Worm (Caenorhabditis elegans) whole organism, L4/young adult: ENCODE results near the gene F11D11.21.
A peak's percentile ranks its signal among the peaks of the same experiment; 100 is the strongest.

ENCODE experiments used
- W03F9.2 ChIP-seq: fragments of 150-350 bp; optimal IDR thresholded peaks from 2 replicates; lab custom pipeline; 2014; ENCODE audit warnings: missing biosample characterization, missing genetic modification characterization
- dao-5 ChIP-seq: sonication (generic microtip); optimal IDR thresholded peaks from 2 replicates; lab custom pipeline; 2016; ENCODE audit warnings: missing genotype, missing genetic modification characterization, moderate library complexity, missing compliant biosample characterization
- him-1 ChIP-seq: sonication (generic microtip); optimal IDR thresholded peaks from 2 replicates; lab custom pipeline; 2016; ENCODE audit warnings: missing genotype, missing genetic modification reagents, missing genetic modification characterization, missing compliant biosample characterization

F11D11.21 gene

DNA sequence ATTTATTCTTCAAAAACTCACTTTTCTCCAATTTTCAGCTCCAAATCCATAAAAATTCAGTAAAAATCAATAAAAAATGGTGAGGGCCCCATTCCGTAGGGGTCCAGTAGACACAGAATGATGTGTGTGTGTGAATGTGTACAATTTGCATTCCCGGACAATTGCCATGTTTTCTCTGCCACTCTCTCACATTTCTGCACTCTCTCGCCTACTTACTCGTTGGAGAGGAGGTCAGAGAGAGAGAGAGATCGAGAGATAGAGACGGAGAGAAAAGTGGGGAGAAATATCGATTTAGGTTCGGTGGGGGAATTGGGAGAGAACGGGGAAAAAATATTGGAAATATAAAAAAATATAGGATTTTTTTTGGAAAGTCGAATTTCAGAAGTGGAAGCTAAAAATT is 26.7 kb downstream of the F11D11.21 start:
- TF ChIP-seq him-1 (tag; lab: Kevin White, UChicago) (no peak), W03F9.2 (peak; percentile 58)

DNA sequence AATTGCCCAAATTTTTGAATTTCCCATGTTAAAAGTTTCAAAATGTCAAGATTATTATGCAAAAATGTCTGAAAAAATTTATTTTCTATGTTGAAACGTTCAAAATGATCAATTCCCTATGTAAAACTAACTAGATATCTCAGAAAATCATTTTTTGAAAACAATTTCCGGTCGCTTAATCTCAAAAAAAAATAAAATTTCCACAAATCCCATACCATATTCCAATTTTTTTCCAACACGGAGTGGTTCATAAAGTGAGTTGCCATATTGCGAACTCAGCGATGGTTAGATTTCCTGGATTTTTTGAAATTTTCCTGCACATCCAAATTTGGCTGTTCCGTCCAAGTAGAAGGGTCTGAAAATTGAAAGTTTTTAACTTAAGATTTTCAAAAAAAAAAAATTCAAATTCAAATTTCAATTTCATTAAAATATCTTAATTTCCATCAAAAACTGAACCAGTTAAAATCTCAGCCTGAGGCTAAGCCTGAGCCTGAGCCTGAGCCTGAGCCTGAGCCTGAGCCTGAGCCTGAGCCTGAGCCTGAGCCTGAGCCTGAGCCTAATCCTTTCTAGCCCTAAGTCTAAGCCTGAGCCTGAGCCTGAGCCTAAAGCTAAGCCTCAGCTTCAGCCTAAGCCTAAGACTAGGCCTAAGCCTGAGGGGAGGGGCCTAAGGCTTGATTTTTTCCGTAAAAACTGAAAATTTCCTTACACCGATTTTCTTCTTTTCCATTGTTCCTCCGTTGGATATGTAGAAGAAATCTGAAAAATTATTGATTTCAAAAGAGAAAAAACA is 27.6 kb downstream of the F11D11.21 start:
- no peak for TF ChIP-seq him-1 (tag; lab: Kevin White, UChicago)
- no peak for TF ChIP-seq W03F9.2
- no peak for TF ChIP-seq dao-5 (tag; lab: Kevin White, UChicago)

DNA sequence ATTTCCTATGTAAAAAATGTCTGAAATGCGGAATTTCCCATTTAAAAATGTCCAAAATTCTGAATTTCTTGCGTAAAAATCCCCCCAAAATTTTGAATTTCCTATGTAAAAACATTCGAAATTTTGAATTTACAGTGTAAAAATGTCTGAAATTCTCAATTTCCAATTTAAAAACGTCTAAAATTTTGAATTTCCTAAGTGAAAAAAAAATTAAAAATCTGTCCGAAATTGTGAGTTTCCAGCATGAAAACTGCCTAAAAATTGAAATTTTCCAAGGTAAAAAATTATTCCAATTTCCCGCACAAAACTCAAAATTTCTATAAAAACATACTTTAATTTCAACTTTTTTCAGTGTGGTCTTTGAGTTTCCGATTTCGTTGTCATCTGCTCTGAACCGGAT is 28.5 kb downstream of the F11D11.21 start:
- no peak for TF ChIP-seq W03F9.2
- TF ChIP-seq dao-5 (tag; lab: Kevin White, UChicago) = no peak
- no peak for TF ChIP-seq him-1 (tag; lab: Kevin White, UChicago)

DNA sequence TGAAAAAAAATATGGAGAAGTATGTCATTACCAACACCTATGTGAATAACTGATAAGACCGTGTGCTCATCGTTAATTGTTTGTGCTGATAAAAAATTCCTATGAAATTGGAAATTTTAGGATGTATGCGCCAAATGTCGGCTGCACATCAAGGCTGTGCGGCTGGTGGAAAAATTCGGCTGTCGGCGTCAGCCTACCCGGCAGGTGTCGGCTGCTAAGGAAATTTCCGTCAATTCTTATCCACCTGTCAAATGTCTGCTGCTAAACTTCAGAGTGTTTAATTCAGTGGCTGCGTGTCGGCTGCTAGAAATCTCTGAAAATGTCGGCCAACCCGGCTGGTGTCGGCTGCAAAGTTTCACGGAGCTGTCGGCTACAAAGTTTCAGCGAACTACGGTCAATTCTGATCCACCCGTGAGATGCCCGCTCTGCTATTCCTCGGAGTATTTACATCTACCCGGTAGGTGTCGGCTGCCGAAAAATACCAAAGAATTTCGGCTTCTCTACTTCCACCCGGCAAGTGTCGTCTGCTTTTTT is 30.3 kb downstream of the F11D11.21 start, which contains the start of gene Y17D7C.2:
TSS of gene Y17D7C.2 (minus strand) at position 32 of the 534 bp plus-strand sequence.
- TF ChIP-seq him-1 (tag; lab: Kevin White, UChicago) (no peak), dao-5 (tag; lab: Kevin White, UChicago) (no peak), W03F9.2 (no peak)

DNA sequence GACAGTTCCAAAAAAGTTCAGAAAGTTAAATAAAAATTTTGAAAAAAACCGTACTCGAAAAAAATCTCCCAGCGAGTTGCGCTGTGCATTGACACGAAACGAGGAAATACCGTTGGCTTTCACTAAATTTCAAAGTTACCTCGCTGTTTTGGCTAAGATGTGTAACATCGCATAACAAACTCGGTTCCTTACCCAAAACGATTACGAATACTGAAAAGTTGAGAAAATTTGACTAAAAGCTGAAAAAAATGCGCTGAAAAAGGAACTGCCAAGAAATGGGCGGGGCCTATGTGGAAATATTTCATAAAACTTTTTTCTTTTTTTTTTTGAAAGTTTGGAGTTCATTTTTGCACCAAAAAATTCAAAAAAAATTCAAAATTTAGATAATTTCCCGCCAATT is 30.9 kb downstream of the F11D11.21 start:
- TF ChIP-seq W03F9.2 (no peak), him-1 (tag; lab: Kevin White, UChicago) (no peak), dao-5 (tag; lab: Kevin White, UChicago) (no peak)

DNA sequence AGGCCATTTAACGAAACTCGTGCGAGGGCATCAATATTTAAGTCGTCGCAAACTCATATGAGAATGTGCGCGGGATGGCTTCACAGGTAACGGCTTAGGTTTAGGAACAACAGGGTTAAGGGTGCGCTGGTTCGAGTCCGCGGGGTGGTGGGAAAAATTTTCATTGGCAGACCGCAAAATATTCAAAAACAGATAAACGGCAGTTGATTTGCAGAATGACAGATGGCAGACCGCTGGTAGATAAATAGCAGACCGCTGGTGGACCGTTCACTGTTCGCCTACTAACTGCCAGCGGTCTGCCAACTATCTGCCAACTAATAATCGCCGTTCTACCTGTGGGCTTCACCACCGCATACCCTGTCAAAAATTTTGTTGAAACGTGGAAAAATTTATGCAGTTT is 38.2 kb downstream of the F11D11.21 start:
- TF ChIP-seq him-1 (tag; lab: Kevin White, UChicago) (no peak), W03F9.2 (no peak), dao-5 (tag; lab: Kevin White, UChicago) (no peak)

DNA sequence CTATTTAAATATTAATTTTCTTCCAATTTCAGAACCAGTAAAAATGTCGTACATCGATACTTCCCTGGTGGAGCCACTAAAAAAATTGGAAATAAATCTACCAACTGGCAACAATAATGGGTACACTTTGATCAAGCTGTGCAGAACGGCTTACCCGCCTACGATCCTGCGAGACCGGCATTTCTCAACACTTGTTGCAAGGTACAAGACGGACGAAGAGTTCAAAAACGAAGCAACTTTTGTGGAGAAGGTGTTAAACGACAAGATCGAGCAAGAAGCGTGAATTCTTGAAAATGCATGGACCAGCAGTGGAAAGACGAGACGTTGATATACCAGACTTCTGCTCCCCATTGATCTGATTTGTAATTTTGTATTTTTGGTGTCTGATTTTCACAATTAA is 39.0 kb downstream of the F11D11.21 start:
- TF ChIP-seq him-1 (tag; lab: Kevin White, UChicago) (no peak), dao-5 (tag; lab: Kevin White, UChicago) (no peak), W03F9.2 (no peak)

DNA sequence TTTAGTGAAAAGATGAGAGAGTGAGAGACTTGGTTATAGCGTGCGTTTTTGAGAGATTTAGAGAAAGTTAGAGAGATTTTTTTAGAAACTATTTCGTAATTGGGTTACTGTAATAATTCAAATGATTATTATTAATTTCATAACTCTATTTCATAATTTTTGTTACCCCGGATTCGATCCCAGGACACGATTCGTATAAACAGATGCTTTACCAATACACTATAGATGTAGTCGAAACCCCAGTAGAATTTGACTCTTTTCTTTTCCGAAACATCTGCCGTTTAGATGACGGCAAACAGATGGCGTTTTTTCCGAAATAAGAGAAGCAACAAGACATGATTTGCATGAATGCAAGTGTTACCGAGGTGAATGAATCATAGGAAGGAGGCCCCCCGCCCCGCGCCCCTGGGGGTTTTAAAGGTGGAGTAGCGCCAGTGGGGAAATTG is 40.3 kb downstream of the F11D11.21 start:
- TF ChIP-seq him-1 (tag; lab: Kevin White, UChicago) (no peak), W03F9.2 (no peak), dao-5 (tag; lab: Kevin White, UChicago) (no peak)

DNA sequence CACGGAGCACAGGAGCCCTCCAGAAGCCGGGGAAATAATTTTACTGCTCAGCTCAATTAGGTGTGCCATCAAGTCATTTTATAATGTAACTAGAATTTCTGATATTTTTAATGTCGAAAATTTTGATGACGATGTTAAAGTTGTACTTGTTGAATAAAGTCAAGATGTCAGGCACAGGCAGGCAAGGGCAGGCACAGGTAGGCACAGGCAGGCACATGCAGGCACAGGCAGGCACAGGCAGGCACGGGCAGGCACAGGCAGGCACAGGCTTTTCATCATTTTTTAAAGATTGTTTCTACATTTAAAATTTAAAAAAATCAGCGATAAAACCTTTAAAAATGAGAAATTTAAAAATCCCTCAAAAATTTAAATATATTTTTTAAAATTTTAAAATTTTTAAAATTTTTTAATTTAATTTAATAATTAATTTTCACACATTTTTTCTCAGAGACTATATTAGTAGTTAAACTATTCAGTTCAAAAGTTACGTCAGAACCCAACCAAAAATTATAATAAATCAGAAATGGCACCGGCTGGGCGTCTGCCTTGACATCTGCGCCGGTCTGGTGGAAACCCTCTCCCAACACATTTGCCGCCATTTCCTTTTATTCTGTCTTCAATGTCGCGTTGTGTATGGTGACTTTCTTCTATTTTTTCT is 41.0 kb downstream of the F11D11.21 start, which contains the start of gene Y17D7C.6:
TSS of gene Y17D7C.6 (plus strand) at position 608 of the 658 bp plus-strand sequence.
- TF ChIP-seq him-1 (tag; lab: Kevin White, UChicago) = no peak
- TF ChIP-seq W03F9.2 = no peak
- TF ChIP-seq dao-5 (tag; lab: Kevin White, UChicago) = no peak

DNA sequence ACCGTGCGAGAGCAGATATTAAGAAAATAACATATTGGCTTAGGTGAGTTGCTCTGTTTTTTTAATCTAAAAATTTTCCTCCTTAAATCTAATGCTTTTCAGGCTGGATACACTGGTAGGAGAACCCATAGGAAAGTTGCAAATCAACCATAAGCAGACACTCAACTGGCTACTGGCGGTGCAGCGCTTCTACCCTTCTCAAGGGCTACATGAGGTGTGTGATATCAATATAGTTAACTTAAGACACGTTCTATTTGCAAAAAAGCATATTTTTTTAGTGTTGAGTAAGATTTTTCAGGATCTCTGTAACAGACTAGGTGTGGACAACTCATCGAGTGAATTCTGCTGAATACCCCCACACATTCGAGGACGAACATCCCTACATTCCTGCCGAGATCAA is 42.3 kb downstream of the F11D11.21 start:
- TF ChIP-seq dao-5 (tag; lab: Kevin White, UChicago) (no peak), him-1 (tag; lab: Kevin White, UChicago) (no peak), W03F9.2 (no peak)

DNA sequence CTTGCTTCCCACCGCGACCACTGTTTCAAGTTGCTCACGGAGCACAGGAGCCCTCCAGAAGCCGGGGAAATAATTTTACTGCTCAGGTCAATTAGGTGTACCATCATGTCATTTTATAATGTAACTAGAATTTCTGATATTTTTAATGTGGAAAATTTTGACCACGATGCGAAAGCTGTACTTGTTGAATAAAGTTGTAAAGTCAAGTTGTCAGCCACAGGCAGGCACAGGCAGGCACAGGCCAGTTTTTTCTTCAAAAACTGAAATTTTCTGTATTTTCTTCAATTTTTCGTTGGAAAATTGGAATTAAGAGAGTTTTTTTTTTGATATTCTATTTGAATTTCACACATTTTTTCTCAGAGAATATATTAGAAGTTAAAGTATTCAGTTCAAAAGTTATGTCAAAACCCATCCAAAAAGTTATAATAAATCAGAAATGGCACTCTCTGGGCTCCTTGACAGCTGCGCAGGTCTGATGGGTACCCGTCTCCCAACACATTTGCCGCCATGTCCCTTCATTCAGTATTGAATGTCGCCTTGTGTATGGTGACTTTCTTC is 44.2 kb downstream of the F11D11.21 start, which contains the start of gene Y17D7C.1:
TSS of gene Y17D7C.1 (plus strand) at position 508 of the 558 bp plus-strand sequence.
- no peak for TF ChIP-seq him-1 (tag; lab: Kevin White, UChicago)

DNA sequence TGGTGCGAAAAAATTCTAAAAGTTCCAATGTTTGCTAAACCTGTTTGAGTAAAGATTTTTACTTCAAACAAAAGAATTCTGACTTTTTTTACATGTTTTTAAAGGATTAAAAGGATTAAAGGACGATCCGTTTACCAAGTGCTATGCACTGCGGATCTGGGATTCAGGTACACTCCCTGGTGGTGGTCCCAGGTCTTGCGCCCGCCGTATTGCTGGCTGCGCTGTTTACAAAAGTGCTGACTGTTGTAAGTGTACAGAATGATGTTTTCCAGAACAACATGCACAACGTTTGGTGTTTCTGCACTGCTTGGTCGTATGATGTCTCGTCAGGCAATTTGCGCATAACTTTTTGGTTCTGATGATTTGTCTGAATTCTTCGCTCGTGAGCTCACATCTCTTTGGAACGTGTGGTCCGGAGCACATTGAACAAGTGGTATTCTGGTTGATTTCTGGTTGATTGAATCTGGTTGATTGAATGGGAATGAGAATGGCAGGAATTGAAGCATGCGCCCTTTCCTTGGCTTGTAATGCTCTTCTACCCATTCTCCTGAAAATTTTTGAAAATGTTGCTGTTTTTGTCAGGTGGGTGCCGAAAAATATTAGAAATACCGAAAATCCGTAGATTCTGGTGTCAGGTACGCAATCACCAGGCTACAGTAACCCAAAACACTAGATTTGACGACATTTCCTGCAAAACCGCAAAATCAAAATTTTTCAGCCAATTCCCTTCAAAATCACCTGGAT is 44.9 kb downstream of the F11D11.21 start:
- TF ChIP-seq W03F9.2 = no peak
- no peak for TF ChIP-seq him-1 (tag; lab: Kevin White, UChicago)
- no peak for TF ChIP-seq dao-5 (tag; lab: Kevin White, UChicago)

DNA sequence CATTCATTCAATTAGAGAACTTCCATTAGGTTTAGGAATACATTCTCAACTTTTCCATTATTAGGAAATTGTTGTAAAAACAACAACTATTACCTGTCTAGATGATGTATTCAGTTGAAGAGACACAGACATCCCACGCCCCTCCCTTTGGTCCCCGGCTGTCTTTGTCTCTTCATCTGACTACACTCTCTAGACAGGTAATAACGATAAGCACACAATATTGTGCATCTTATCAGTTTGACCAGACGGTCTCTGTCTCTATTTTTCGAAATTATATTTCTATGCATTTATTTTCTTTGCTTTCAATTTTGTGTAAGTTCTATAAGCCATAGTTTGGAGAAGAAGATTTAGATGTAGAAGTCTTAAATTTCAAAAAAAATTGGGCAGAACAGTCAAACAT is 49.0 kb downstream of the F11D11.21 start, which contains the start of gene Y69H2.9:
TSS of gene Y69H2.9 (plus strand) at position 233 of the 400 bp plus-strand sequence.
- TF ChIP-seq dao-5 (tag; lab: Kevin White, UChicago) = no peak
- TF ChIP-seq him-1 (tag; lab: Kevin White, UChicago) = no peak
- no peak for TF ChIP-seq W03F9.2
